Fruit fly (Drosophila melanogaster) whole organism: ENCODE data around the gene CG8838.

Source experiments
- CG8478 ChIP-seq: fragments of >200 bp; optimal IDR thresholded peaks from 2 replicates; lab custom pipeline; 2018; ENCODE audit warnings: inconsistent platforms
- Dll ChIP-seq: fragments of >200 bp; optimal IDR thresholded peaks from 2 replicates; lab custom pipeline; 2017
- EcR ChIP-seq, 2 experiments: fragments of >200 bp; optimal IDR thresholded peaks; 2 replicates each; lab custom pipeline; 2017; ENCODE audit warnings: missing biosample characterization in 2 of 2, missing genetic modification characterization in 2 of 2, missing genetic modification reagents in 2 of 2
- pan ChIP-seq: fragments of >200 bp; optimal IDR thresholded peaks from 2 replicates; lab custom pipeline; 2017
- psq ChIP-seq: fragments of >200 bp; optimal IDR thresholded peaks from 2 replicates; lab custom pipeline; 2017
- usp ChIP-seq: fragments of >200 bp; optimal IDR thresholded peaks from 2 replicates; lab custom pipeline; 2017; ENCODE audit warnings: missing biosample characterization, missing genetic modification characterization, mixed read lengths

CG8838 gene

dm6 chr2L:3366043-3366679 lies 8.7 kb downstream of the CG8838 start:
- TF ChIP-seq CG8478 (lab: Kevin White, UChicago) (no peak), Dll (lab: Kevin White, UChicago) (no peak), pan (lab: Kevin White, UChicago) (no peak), psq (no peak), EcR (GFP tag; optimal IDR thresholded peaks at IDR 0.05; lab: Kevin White, UChicago) (no peak), usp (GFP tag; lab: Kevin White, UChicago) (no peak)

dm6 chr2L:3368425-3368824 lies 11.0 kb downstream of the CG8838 start:
- TF ChIP-seq EcR (GFP tag; optimal IDR thresholded peaks at IDR 0.05; lab: Kevin White, UChicago) (no peak), pan (lab: Kevin White, UChicago) (no peak), CG8478 (lab: Kevin White, UChicago) (no peak)

dm6 chr2L:3369083-3369653 lies 11.7 kb downstream of the CG8838 start:
- no peak for TF ChIP-seq Dll (lab: Kevin White, UChicago)
- no peak for TF ChIP-seq pan (lab: Kevin White, UChicago)
- TF ChIP-seq EcR (GFP tag; optimal IDR thresholded peaks at IDR 0.05; lab: Kevin White, UChicago): no peak
- no peak for TF ChIP-seq psq
- no peak for TF ChIP-seq CG8478 (lab: Kevin White, UChicago)
- no peak for TF ChIP-seq usp (GFP tag; lab: Kevin White, UChicago)

- no peak for TF ChIP-seq EcR (GFP tag; optimal IDR thresholded peaks at IDR 0.05; lab: Kevin White, UChicago)
- no peak for TF ChIP-seq pan (lab: Kevin White, UChicago)
- no peak for TF ChIP-seq usp (GFP tag; lab: Kevin White, UChicago)
- no peak for TF ChIP-seq CG8478 (lab: Kevin White, UChicago)
- no peak for TF ChIP-seq psq
- no peak for TF ChIP-seq Dll (lab: Kevin White, UChicago)
Measured at dm6 chr2L:3369822-3370221, 12.4 kb downstream of the CG8838 start.

- TF ChIP-seq usp (GFP tag; lab: Kevin White, UChicago): no peak
- TF ChIP-seq EcR (GFP tag; optimal IDR thresholded peaks at IDR 0.05; lab: Kevin White, UChicago): no peak
Measured at dm6 chr2L:3370920-3371319, 13.5 kb downstream of the CG8838 start.

- TF ChIP-seq usp (GFP tag; lab: Kevin White, UChicago) (no peak), pan (lab: Kevin White, UChicago) (no peak), Dll (lab: Kevin White, UChicago) (no peak), CG8478 (lab: Kevin White, UChicago) (no peak), EcR (GFP tag; optimal IDR thresholded peaks at IDR 0.05; lab: Kevin White, UChicago) (no peak), psq (no peak)
Measured at dm6 chr2L:3371340-3371739, 13.9 kb downstream of the CG8838 start.

dm6 chr2L:3371776-3372383 lies 14.4 kb downstream of the CG8838 start:
- TF ChIP-seq pan (lab: Kevin White, UChicago) (no peak), EcR (GFP tag; optimal IDR thresholded peaks at IDR 0.05; lab: Kevin White, UChicago) (peak in 1 of 2 experiments; percentile 9)

- no peak for TF ChIP-seq EcR (GFP tag; optimal IDR thresholded peaks at IDR 0.05; lab: Kevin White, UChicago)
- no peak for TF ChIP-seq usp (GFP tag; lab: Kevin White, UChicago)
- TF ChIP-seq psq: no peak
- no peak for TF ChIP-seq Dll (lab: Kevin White, UChicago)
- no peak for TF ChIP-seq pan (lab: Kevin White, UChicago)
- no peak for TF ChIP-seq CG8478 (lab: Kevin White, UChicago)
Measured at dm6 chr2L:3372483-3372929, 15.1 kb downstream of the CG8838 start.

- TF ChIP-seq psq: no peak
- no peak for TF ChIP-seq pan (lab: Kevin White, UChicago)
- no peak for TF ChIP-seq usp (GFP tag; lab: Kevin White, UChicago)
- no peak for TF ChIP-seq CG8478 (lab: Kevin White, UChicago)
- no peak for TF ChIP-seq EcR (GFP tag; optimal IDR thresholded peaks at IDR 0.05; lab: Kevin White, UChicago)
- no peak for TF ChIP-seq Dll (lab: Kevin White, UChicago)
Measured at dm6 chr2L:3373242-3373641, 15.8 kb downstream of the CG8838 start, which contains the start of gene GramD1B. Gene GramD1B (minus strand): TSS chr2L:3373372.

dm6 chr2L:3375611-3376010 lies 18.2 kb downstream of the CG8838 start, which contains the start of gene CG15412:
Gene CG15412 (minus strand): TSS chr2L:3375711.
- TF ChIP-seq usp (GFP tag; lab: Kevin White, UChicago): no peak
- TF ChIP-seq Dll (lab: Kevin White, UChicago): no peak
- TF ChIP-seq pan (lab: Kevin White, UChicago): no peak
- TF ChIP-seq psq: no peak
- TF ChIP-seq CG8478 (lab: Kevin White, UChicago): no peak
- TF ChIP-seq EcR (GFP tag; optimal IDR thresholded peaks at IDR 0.05; lab: Kevin White, UChicago): no peak

- TF ChIP-seq EcR (GFP tag; optimal IDR thresholded peaks at IDR 0.05; lab: Kevin White, UChicago): no peak
- no peak for TF ChIP-seq pan (lab: Kevin White, UChicago)
- no peak for TF ChIP-seq CG8478 (lab: Kevin White, UChicago)
- TF ChIP-seq psq: no peak
- no peak for TF ChIP-seq Dll (lab: Kevin White, UChicago)
- TF ChIP-seq usp (GFP tag; lab: Kevin White, UChicago): no peak
Measured at dm6 chr2L:3376684-3377086, 19.2 kb downstream of the CG8838 start, which contains the start of the genes CG9662 and Ptpa. Gene CG9662 (minus strand): TSS chr2L:3376737. Gene Ptpa (plus strand): TSS chr2L:3377002.

- TF ChIP-seq CG8478 (lab: Kevin White, UChicago) (no peak), Dll (lab: Kevin White, UChicago) (no peak), pan (lab: Kevin White, UChicago) (no peak), usp (GFP tag; lab: Kevin White, UChicago) (no peak), EcR (GFP tag; optimal IDR thresholded peaks at IDR 0.05; lab: Kevin White, UChicago) (no peak), psq (no peak)
Measured at dm6 chr2L:3387643-3388042, 30.2 kb downstream of the CG8838 start, which contains the start of gene Sfp23F. Gene Sfp23F (minus strand): TSS chr2L:3387743.
